Worm (Caenorhabditis elegans): ENCODE data around the gene dhs-19.

dhs-19 gene

ce11 chrV:11497475-11497874 is 7.2 kb upstream of the dhs-19 start:
- no peak for TF ChIP-seq skn-1 (tag; optimal IDR thresholded peaks at IDR 0.05)
- no peak for TF ChIP-seq unc-39 (tag; optimal IDR thresholded peaks at IDR 0.05)
- no peak for TF ChIP-seq jun-1 (tag; optimal IDR thresholded peaks at IDR 0.05)
- TF ChIP-seq sea-2 (GFP tag; optimal IDR thresholded peaks at IDR 0.05), result no peak
- TF ChIP-seq ztf-11 (tag; optimal IDR thresholded peaks at IDR 0.05), result no peak
- no peak for TF ChIP-seq mdl-1 (tag; optimal IDR thresholded peaks at IDR 0.05)
- no peak for TF ChIP-seq lsy-12 (tag; optimal IDR thresholded peaks at IDR 0.05)
- no peak for TF ChIP-seq fkh-2 (tag; optimal IDR thresholded peaks at IDR 0.05)
- no peak for TF ChIP-seq egl-5 (tag; optimal IDR thresholded peaks at IDR 0.05)
- no peak for TF ChIP-seq ceh-9 (tag; optimal IDR thresholded peaks at IDR 0.05)
- no peak for TF ChIP-seq nhr-11 (tag; optimal IDR thresholded peaks at IDR 0.05)
- no peak for TF ChIP-seq nhr-12 (tag; optimal IDR thresholded peaks at IDR 0.05)
- no peak for TF ChIP-seq lin-15B (tag; optimal IDR thresholded peaks at IDR 0.05)
- TF ChIP-seq tbx-2 (tag; optimal IDR thresholded peaks at IDR 0.05), result no peak
- no peak for TF ChIP-seq ZK546.5 (tag; optimal IDR thresholded peaks at IDR 0.05)
- no peak for TF ChIP-seq R02D3.7 (tag; optimal IDR thresholded peaks at IDR 0.05)
- no peak for TF ChIP-seq elt-3 (tag; optimal IDR thresholded peaks at IDR 0.05)
- TF ChIP-seq nhr-28 (tag; optimal IDR thresholded peaks at IDR 0.05), result no peak
- no peak for TF ChIP-seq zag-1 (tag; optimal IDR thresholded peaks at IDR 0.05)
- no peak for TF ChIP-seq nhr-23 (tag; optimal IDR thresholded peaks at IDR 0.05)

ce11 chrV:11496283-11496682 is 6.0 kb upstream of the dhs-19 start, which contains the start of gene htrl-1:
Gene htrl-1 (minus strand): TSS chrV:11496383.
- peak; percentile 10 for TF ChIP-seq pha-4 (tag; optimal IDR thresholded peaks at IDR 0.05)
- no peak for TF ChIP-seq skn-1 (tag; optimal IDR thresholded peaks at IDR 0.05)

- TF ChIP-seq fos-1 (tag; optimal IDR thresholded peaks at IDR 0.05), result no peak
- no peak for TF ChIP-seq ama-1 (optimal IDR thresholded peaks at IDR 0.05)
- TF ChIP-seq jun-1 (tag; optimal IDR thresholded peaks at IDR 0.05), result no peak
- no peak for TF ChIP-seq ceh-82 (tag; optimal IDR thresholded peaks at IDR 0.05)
- TF ChIP-seq egl-27 (tag; optimal IDR thresholded peaks at IDR 0.05), result no peak
- no peak for TF ChIP-seq skn-1 (tag; optimal IDR thresholded peaks at IDR 0.05)
- no peak for TF ChIP-seq mml-1 (tag; optimal IDR thresholded peaks at IDR 0.05)
- no peak for TF ChIP-seq nfya-1 (tag; optimal IDR thresholded peaks at IDR 0.05; ENCODE audit: insufficient read depth)
- no peak for TF ChIP-seq fkh-10 (GFP tag; optimal IDR thresholded peaks at IDR 0.05)
- TF ChIP-seq elt-1 (tag; optimal IDR thresholded peaks at IDR 0.05), result no peak
- no peak for TF ChIP-seq ceh-16 (tag; optimal IDR thresholded peaks at IDR 0.05)
- no peak for TF ChIP-seq ztf-4 (tag; optimal IDR thresholded peaks at IDR 0.05)
- no peak for TF ChIP-seq R02D3.7 (tag; optimal IDR thresholded peaks at IDR 0.05)
- TF ChIP-seq nhr-77 (tag; optimal IDR thresholded peaks at IDR 0.05), result no peak
- TF ChIP-seq hmg-11 (tag; optimal IDR thresholded peaks at IDR 0.05), result no peak
- TF ChIP-seq nhr-237 (tag; optimal IDR thresholded peaks at IDR 0.05), result no peak
- TF ChIP-seq nhr-11 (tag; optimal IDR thresholded peaks at IDR 0.05), result no peak
Measured at ce11 chrV:11492456-11492855, 2.2 kb upstream of the dhs-19 start, which contains the start of gene T11F9.21. Gene T11F9.21 (plus strand): TSS chrV:11492756.

- TF ChIP-seq pqm-1 (tag; optimal IDR thresholded peaks at IDR 0.05) (no peak), nhr-67 (tag; optimal IDR thresholded peaks at IDR 0.05) (no peak), zag-1 (tag; optimal IDR thresholded peaks at IDR 0.05) (no peak), ceh-16 (tag; optimal IDR thresholded peaks at IDR 0.05) (no peak), nhr-23 (tag; optimal IDR thresholded peaks at IDR 0.05) (no peak), ceh-82 (tag; optimal IDR thresholded peaks at IDR 0.05) (no peak), eor-1 (tag; optimal IDR thresholded peaks at IDR 0.05) (no peak), R02D3.7 (tag; optimal IDR thresholded peaks at IDR 0.05) (no peak), hmg-11 (tag; optimal IDR thresholded peaks at IDR 0.05) (no peak), nhr-76 (tag; optimal IDR thresholded peaks at IDR 0.05) (no peak), lsy-12 (tag; optimal IDR thresholded peaks at IDR 0.05) (no peak)
Measured at ce11 chrV:11488288-11488687, 2.0 kb downstream of the dhs-19 start.

ce11 chrV:11486680-11487079 is 3.6 kb downstream of the dhs-19 start, which contains the start of gene T11F9.10:
Gene T11F9.10 (plus strand): TSS chrV:11486980.
- TF ChIP-seq snpc-4 (tag; optimal IDR thresholded peaks at IDR 0.05) (no peak), sea-2 (GFP tag; optimal IDR thresholded peaks at IDR 0.05) (no peak), egl-27 (tag; optimal IDR thresholded peaks at IDR 0.05) (no peak), ceh-9 (tag; optimal IDR thresholded peaks at IDR 0.05) (no peak), ceh-28 (tag; optimal IDR thresholded peaks at IDR 0.05) (no peak), skn-1 (tag; optimal IDR thresholded peaks at IDR 0.05) (no peak), nhr-43 (tag; optimal IDR thresholded peaks at IDR 0.05; ENCODE audit: poor library complexity, severe bottlenecking) (no peak), nhr-76 (tag; optimal IDR thresholded peaks at IDR 0.05) (no peak), pqm-1 (tag; optimal IDR thresholded peaks at IDR 0.05) (no peak), ZK546.5 (tag; optimal IDR thresholded peaks at IDR 0.05) (no peak), ama-1 (optimal IDR thresholded peaks at IDR 0.05) (no peak), hmg-11 (tag; optimal IDR thresholded peaks at IDR 0.05) (no peak), ceh-82 (tag; optimal IDR thresholded peaks at IDR 0.05) (no peak), unc-39 (tag; optimal IDR thresholded peaks at IDR 0.05) (no peak), daf-12 (tag; optimal IDR thresholded peaks at IDR 0.05) (no peak), mdl-1 (tag; optimal IDR thresholded peaks at IDR 0.05) (no peak), nfya-1 (tag; optimal IDR thresholded peaks at IDR 0.05; ENCODE audit: insufficient read depth) (no peak), tbx-2 (tag; optimal IDR thresholded peaks at IDR 0.05) (no peak)
